Worm (Caenorhabditis elegans): ENCODE data around the gene ckb-4.

- no peak for TF ChIP-seq ama-1 (optimal IDR thresholded peaks at IDR 0.05)
- TF ChIP-seq mdl-1 (tag; optimal IDR thresholded peaks at IDR 0.05) = no peak
- TF ChIP-seq fkh-8 (tag; optimal IDR thresholded peaks at IDR 0.05) = no peak
- no peak for TF ChIP-seq hpl-2 (GFP tag; optimal IDR thresholded peaks at IDR 0.05)
Measured at ce11 chrV:2119529-2119928, 10.3 kb upstream of the ckb-4 start, which contains the start of gene F22F7.11.

Measured in whole organism, L1 larva.